Worm (Caenorhabditis elegans): ENCODE data around the gene C02B4.3.
"Not testable (repeated sequence)": the region's sequence is repeated elsewhere in the genome, so short reads cannot be mapped to it uniquely, and the experiment has no call there.

Gene C02B4.3

ce11 chrX:12619165-12619564, 40.5 kb downstream of the C02B4.3 start, which contains the start of gene R09A8.2:
TSS of gene R09A8.2 (plus strand) at chrX:12619465.
- TF ChIP-seq W03F9.2 (tag; optimal IDR thresholded peaks at IDR 0.05) (no peak), him-1 (tag; optimal IDR thresholded peaks at IDR 0.05) (no peak), dao-5 (tag; optimal IDR thresholded peaks at IDR 0.05) (no peak)

- no peak for TF ChIP-seq dao-5 (tag; optimal IDR thresholded peaks at IDR 0.05)
- TF ChIP-seq him-1 (tag; optimal IDR thresholded peaks at IDR 0.05): no peak
- TF ChIP-seq W03F9.2 (tag; optimal IDR thresholded peaks at IDR 0.05): no peak
Measured at ce11 chrX:12618447-12618846, 41.2 kb downstream of the C02B4.3 start.

- TF ChIP-seq dao-5, him-1, W03F9.2 (tag; optimal IDR thresholded peaks at IDR 0.05): not testable (repeated sequence)
Measured at ce11 chrX:12613451-12613850, 46.2 kb downstream of the C02B4.3 start, which contains the start of gene R09A8.1. TSS of gene R09A8.1 (plus strand) at chrX:12613751.
